Worm (Caenorhabditis elegans): Measurements from ENCODE around the gene usp-50.

ce11 chrV:17910019-17910418, 14.7 kb upstream of the usp-50 start, which contains the start of gene dcar-1:
- peak; percentile 36 for TF ChIP-seq elt-3 (tag; optimal IDR thresholded peaks at IDR 0.05)
- TF ChIP-seq mep-1 (tag; optimal IDR thresholded peaks at IDR 0.05), result no peak
